Worm (Caenorhabditis elegans) whole organism, L4 larva: ENCODE results near the gene spig-8.

Experiments
- F49E8.2 ChIP-seq: sonication (generic microtip); optimal IDR thresholded peaks from 2 replicates; lab custom pipeline; 2016; ENCODE audit warnings: missing compliant biosample characterization, mild to moderate bottlenecking, missing genetic modification characterization, borderline replicate concordance
- fos-1 ChIP-seq: fragments of 150-350 bp; optimal IDR thresholded peaks from 2 replicates; lab custom pipeline; 2014; ENCODE audit warnings: missing biosample characterization, missing genetic modification characterization
- mdl-1 ChIP-seq, 2 experiments: fragments of 150-350 bp in 1 of 2; sonication (generic microtip) in 1 of 2; optimal IDR thresholded peaks; 2 replicates each; lab custom pipeline; 2014 to 2017; ENCODE audit warnings: missing biosample characterization in 2 of 2, missing genetic modification characterization in 2 of 2
- mep-1 ChIP-seq: fragments of 150-350 bp; sonication (generic microtip); optimal IDR thresholded peaks from 3 replicates; lab custom pipeline; 2014; ENCODE audit warnings: missing biosample characterization, missing genetic modification characterization
- nhr-111 ChIP-seq: fragments of 200-800 bp; sonication (Bioruptor generic); optimal IDR thresholded peaks from 2 replicates; lab custom pipeline; 2018; ENCODE audit warnings: mild to moderate bottlenecking, missing genetic modification characterization, missing compliant biosample characterization
- rbr-2 ChIP-seq: sonication (generic microtip); optimal IDR thresholded peaks from 2 replicates; lab custom pipeline; 2016; ENCODE audit warnings: missing genotype, missing genetic modification characterization, missing compliant biosample characterization
- snpc-4 ChIP-seq: fragments of 150-350 bp; optimal IDR thresholded peaks from 2 replicates; lab custom pipeline; 2014; ENCODE audit warnings: missing biosample characterization, missing genetic modification characterization

DNA sequence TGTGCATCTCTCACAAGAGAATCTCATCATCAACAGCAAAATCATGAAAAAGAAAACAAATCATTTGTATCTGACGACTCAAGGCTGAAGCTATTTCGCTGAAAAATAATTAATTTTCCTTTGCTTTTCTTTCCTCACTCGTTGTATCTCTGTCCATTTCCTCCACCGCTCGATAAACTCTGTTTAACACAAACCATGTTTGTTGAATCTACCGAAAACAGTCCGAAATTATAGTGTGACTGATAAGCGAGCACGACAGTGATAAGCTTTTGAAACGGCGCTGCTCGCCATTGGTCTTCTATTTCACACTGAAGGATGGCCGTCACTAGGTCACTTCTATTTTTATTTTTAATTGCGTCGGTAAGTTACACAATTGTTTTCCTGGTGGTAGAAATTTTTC, 20.9 kb downstream of the spig-8 start, which contains the start of gene npa-1:
- no peak for TF ChIP-seq snpc-4 (tag; lab: Kevin White, UChicago)
- no peak for TF ChIP-seq F49E8.2 (tag; lab: Kevin White, UChicago)
- TF ChIP-seq mep-1 (tag; lab: Kevin White, UChicago), result no peak
- TF ChIP-seq nhr-111, result no peak
- TF ChIP-seq fos-1 (tag; lab: Kevin White, UChicago), result no peak
- TF ChIP-seq rbr-2, result no peak
- no peak for TF ChIP-seq mdl-1 (tag; optimal IDR thresholded peaks at IDR 0.05; lab: Kevin White, UChicago)
